Worm (Caenorhabditis elegans) whole organism, L4/young adult: ENCODE data around the gene Y54G2A.28.
A peak's percentile ranks its signal among the peaks of the same experiment; 100 is the strongest.

Experiments used
- W03F9.2 ChIP-seq: fragments of 150-350 bp; optimal IDR thresholded peaks from 2 replicates; lab custom pipeline; 2014; ENCODE audit warnings: missing biosample characterization, missing genetic modification characterization
- dao-5 ChIP-seq: sonication (generic microtip); optimal IDR thresholded peaks from 2 replicates; lab custom pipeline; 2016; ENCODE audit warnings: missing genotype, missing genetic modification characterization, moderate library complexity, missing compliant biosample characterization
- him-1 ChIP-seq: sonication (generic microtip); optimal IDR thresholded peaks from 2 replicates; lab custom pipeline; 2016; ENCODE audit warnings: missing genotype, missing genetic modification reagents, missing genetic modification characterization, missing compliant biosample characterization

Y54G2A.28 gene

DNA sequence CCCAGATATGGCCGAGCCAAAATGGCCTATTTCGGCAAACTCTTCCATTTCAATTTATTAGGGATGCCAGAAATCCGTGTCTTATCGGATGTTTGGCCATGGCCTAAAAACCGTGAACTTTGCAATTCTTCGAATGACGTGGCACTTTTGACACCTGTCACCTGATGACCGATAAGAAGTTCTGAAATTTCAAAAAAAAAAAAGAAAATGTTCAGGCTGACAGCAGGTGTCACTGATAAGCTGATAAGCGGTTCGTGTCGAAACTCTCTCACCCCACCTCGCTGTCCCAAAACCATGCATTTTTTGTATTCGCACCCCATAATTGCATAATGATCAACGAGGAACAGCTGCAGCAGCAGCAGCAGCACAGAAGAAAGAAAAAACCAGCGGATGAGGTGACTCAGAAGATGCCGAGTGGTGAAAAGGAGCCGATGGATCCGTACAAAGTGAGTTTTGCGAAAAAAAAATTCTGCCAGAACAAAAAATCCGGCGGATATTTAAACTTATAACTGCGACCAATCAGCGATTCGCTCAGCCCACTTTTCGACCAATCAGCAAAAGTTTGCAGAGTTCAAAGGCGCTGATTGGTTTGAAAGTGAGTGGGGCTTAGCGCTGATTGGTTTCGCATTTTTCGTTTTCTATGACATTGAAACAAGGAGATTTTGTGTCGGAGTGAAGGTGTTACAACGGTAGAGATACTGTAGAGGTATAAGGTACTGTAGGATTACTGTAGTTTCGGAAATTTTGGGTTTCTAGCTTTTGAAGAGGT, at the start of gene Y54G2A.28, which contains the start of gene vrp-1:
TSS of gene Y54G2A.28 (minus strand) at position 48 of the 769 bp plus-strand sequence.
TSS of gene vrp-1 (plus strand) at position 214 of the 769 bp plus-strand sequence.
- TF ChIP-seq him-1 (tag; lab: Kevin White, UChicago) (no peak), dao-5 (tag; lab: Kevin White, UChicago) (no peak), W03F9.2 (no peak)

ce11 chrIV:3055848-3056247, 43.6 kb upstream of the Y54G2A.28 start:
- TF ChIP-seq him-1 (tag; lab: Kevin White, UChicago) (no peak), dao-5 (tag; lab: Kevin White, UChicago) (no peak), W03F9.2 (no peak)

DNA sequence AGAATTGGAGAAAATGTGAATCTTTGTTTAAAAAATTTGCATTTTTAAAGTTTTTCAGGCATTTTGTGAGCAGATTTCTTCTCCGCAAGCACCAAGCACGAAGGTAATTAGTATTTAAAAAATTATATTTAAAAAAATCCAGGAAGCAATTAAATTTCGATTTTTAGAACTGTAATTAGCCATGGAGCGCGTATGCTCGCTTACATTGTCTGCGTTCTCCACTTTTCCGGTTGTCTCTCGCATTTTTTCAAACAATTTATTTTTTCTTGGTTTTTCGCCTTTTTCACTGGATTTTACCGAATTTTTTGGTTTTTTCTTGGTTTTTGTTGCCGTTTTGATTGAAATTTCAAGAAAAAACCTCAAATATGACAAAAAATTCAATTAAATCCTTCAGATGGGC, 43.1 kb upstream of the Y54G2A.28 start:
- no peak for TF ChIP-seq dao-5 (tag; lab: Kevin White, UChicago)
- no peak for TF ChIP-seq him-1 (tag; lab: Kevin White, UChicago)
- no peak for TF ChIP-seq W03F9.2

DNA sequence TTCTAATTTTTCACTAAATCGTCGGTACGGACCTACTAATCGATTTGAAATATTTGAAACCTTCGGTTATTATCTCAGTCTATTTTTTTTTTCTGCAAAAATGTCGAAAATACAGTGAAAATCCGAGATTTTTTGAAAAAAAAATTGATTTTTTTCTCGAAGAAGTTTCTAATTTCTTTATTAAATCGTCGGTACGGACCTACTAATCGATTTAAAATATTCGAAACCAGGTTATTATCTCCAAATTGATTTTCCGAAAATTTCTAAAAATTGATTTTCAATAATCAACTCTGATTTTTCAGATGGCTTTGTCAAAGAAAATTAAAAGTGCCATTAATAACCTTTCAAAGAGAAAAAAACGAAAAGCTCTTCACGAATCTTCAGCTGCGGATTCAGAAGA, 41.2 kb upstream of the Y54G2A.28 start, which contains the start of gene ivph-3:
TSS of gene ivph-3 (plus strand) at position 301 of the 400 bp plus-strand sequence.
- TF ChIP-seq him-1 (tag; lab: Kevin White, UChicago): no peak
- TF ChIP-seq dao-5 (tag; lab: Kevin White, UChicago): no peak
- no peak for TF ChIP-seq W03F9.2

DNA sequence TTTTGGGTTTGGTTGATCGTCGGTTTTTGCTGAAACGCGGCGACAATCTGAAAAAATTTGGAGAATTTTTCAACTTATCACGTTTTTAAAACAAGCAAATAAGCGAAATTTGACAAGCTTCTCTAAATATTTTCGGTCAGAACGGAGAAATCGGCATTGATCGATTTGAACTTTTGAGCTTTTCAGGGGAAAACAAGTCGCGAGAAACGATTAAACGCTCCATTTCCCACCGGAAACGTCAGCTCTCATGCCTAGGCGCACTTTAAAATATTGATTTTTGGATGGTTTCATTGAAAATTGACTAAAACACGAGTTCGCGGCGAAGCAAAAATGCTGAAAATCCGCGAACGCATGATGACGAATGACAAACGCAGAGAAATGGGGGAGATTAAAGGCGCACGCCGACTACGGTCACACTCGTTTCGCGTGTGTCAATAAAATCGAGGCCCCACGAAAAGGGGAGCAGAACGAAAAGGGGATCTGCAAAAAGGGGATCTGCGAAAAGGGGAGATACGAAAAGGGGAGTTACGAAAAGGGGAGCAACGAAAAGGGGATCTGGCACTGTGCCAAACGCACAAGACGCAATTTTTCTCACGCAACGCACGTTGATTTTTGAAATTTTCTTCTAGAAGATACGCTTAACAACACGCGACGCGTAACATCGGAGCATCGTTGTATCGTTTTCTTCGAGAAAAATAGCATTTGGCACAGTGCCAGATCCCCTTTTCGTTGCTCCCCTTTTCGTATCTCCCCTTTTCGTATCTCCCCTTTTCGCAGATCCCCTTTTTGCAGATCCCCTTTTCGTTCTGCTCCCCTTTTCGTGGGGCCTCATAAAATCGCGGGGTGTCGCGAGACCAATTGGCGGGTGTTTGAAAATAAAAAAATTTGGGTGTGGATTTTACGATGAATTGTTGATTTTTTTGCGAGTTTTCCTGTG, 38.1 kb upstream of the Y54G2A.28 start, which contains the start of gene eel-1:
TSS of gene eel-1 (minus strand) at position 51 of the 937 bp plus-strand sequence.
- TF ChIP-seq W03F9.2 (peak; percentile 72), him-1 (tag; lab: Kevin White, UChicago) (peak; percentile 85), dao-5 (tag; lab: Kevin White, UChicago) (peak; percentile 3)

DNA sequence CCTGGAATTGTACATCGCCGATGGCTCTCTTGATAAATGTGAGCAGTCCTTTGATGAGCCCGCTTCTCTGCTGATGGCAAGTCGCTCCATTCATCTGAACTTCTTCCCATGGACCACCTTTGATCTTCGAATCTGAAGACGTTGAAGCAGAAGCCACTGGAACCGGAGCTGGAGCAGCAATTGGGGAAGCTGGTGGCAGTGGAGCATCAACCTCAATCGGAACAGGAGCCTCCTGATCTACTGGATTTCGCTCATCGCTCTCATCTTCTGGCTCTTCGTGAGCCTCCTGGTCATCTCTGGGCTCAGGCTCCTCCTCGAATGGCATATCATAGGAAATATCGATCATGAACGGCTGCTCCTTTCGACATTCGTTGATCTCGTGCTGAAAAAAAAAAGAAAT, 34.7 kb upstream of the Y54G2A.28 start:
- TF ChIP-seq W03F9.2: no peak
- no peak for TF ChIP-seq him-1 (tag; lab: Kevin White, UChicago)
- TF ChIP-seq dao-5 (tag; lab: Kevin White, UChicago): no peak

DNA sequence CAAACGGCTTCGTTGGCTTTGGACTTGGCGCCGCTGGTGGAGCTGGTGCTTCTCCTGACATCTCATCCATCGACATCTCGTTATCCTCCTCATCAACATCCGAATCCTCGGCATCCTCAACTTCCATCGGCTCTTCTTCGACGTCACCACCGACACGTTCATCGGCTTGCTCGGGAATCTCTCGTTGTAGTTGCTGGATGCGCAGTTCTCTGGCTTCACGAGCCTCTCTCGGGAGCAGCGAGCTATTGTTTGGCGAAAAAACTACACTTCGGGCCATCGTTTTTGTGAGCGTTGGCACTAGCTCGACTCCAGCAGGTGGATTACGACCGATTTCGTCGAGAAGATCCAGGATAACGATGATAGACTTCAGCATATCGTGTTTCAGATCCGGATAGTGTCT, 33.8 kb upstream of the Y54G2A.28 start:
- TF ChIP-seq him-1 (tag; lab: Kevin White, UChicago) (no peak), dao-5 (tag; lab: Kevin White, UChicago) (no peak), W03F9.2 (no peak)

- TF ChIP-seq dao-5 (tag; lab: Kevin White, UChicago) (no peak), W03F9.2 (no peak), him-1 (tag; lab: Kevin White, UChicago) (no peak)
Measured at ce11 chrIV:3044158-3044557, 31.9 kb upstream of the Y54G2A.28 start.

ce11 chrIV:3038740-3039139, 26.5 kb upstream of the Y54G2A.28 start:
- TF ChIP-seq him-1 (tag; lab: Kevin White, UChicago) (no peak), dao-5 (tag; lab: Kevin White, UChicago) (no peak), W03F9.2 (no peak)

DNA sequence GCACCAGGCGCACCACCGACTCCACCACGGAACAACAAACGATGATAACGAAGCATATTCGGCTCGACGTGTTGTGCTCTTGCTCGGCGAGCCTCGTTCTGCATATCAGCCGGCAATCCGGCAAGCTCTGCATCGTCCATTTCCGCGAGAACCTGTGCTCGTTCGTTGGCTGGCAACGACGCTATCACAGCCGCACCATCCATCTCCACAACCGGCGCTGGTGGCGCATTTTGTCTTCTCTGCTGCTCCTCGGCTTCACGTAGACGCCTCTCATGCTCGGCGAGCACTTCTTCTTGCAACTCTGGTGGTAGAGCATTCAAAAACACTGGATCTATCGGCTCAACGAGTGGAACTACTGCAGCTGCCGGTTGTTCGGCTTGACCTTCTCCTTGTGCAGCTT, 25.7 kb upstream of the Y54G2A.28 start:
- TF ChIP-seq him-1 (tag; lab: Kevin White, UChicago): no peak
- TF ChIP-seq W03F9.2: no peak
- no peak for TF ChIP-seq dao-5 (tag; lab: Kevin White, UChicago)

DNA sequence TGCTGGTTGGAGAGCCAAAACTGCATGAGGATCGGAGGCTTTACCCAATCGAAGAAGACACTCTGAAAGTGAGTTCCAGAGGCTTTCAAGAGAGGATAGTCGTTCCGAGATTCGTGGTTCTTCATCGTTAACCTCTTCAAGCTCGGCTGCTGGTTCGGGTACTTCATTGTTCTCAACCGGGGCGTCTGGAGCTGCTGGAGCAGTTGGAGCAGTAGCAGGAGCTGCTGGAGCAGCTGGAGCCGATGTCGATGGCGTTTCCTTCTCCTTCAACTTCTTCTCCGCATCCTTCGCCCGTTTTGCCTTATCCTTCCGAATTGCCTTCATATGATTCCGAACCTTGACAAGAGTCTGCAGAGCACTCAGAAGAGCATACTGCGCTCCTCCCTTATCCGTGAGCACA, 23.2 kb upstream of the Y54G2A.28 start:
- TF ChIP-seq him-1 (tag; lab: Kevin White, UChicago): no peak

- TF ChIP-seq W03F9.2 (no peak), dao-5 (tag; lab: Kevin White, UChicago) (no peak), him-1 (tag; lab: Kevin White, UChicago) (no peak)
Measured at ce11 chrIV:3032020-3032419, 19.8 kb upstream of the Y54G2A.28 start.

DNA sequence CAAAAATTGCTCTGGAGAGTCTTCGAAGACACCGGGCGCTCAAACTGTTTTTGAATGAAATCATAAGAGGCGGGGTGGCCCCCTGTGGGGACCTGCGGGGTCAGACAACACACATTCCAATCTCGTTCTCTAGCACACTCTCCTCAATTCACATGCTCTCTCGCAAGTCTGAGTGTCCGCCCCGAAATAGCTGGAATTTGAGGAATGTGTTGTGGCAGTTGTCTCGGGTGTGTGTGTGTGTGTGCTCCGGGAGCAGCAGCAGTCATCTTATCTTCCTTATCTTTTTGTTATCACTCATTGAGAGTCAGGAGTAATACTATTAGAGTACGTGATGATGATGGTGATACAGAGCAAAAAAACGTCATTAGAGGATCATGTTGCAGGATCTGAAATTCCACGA, 17.7 kb upstream of the Y54G2A.28 start:
- no peak for TF ChIP-seq him-1 (tag; lab: Kevin White, UChicago)
- no peak for TF ChIP-seq W03F9.2
- TF ChIP-seq dao-5 (tag; lab: Kevin White, UChicago): no peak

DNA sequence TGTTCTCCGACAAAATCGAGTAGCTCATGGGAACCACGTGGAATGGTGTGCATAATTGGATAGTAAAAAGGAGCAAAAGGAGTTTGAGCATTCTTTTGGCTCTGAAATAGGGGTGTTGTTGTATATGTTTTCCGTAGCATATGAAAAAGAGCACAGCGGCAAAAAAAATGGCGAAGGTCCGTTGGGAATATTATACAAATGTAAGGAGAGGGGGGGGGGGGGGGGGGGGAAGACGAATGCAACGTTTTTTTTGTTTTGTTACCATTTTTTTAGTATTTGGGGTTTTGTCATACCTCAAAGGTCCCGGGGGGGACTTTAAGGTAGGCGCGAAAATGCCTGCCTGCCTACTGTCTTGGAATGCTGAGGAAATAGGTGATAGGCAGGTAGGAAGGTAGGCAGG, 16.6 kb upstream of the Y54G2A.28 start, which contains the start of gene ndnf-1:
TSS of gene ndnf-1 (minus strand) at position 101 of the 400 bp plus-strand sequence.
- TF ChIP-seq him-1 (tag; lab: Kevin White, UChicago) (no peak), dao-5 (tag; lab: Kevin White, UChicago) (no peak)
